Worm (Caenorhabditis elegans) whole organism, midembryonic: ENCODE data around the gene che-12.

Source experiments
- T22C8.4 ChIP-seq: fragments of 200-800 bp; sonication (Bioruptor generic); IDR thresholded peaks from 2 replicates; pipeline ENCODE4 v1.3.6; 2022; ENCODE audit warnings: missing genetic modification characterization, missing compliant biosample characterization
- cog-1 ChIP-seq: sonication (generic microtip); optimal IDR thresholded peaks from 2 replicates; lab custom pipeline; 2016; ENCODE audit warnings: missing genetic modification characterization, missing compliant biosample characterization
- flt-1 ChIP-seq: fragments of 200-800 bp; sonication (Bioruptor generic); IDR thresholded peaks from 2 replicates; pipeline ENCODE4 v1.3.6; 2022; ENCODE audit warnings: missing genetic modification characterization, missing compliant biosample characterization
- klf-2 ChIP-seq: fragments of 200-800 bp; sonication (Bioruptor generic); conservative IDR thresholded peaks from 2 replicates; pipeline ENCODE4 v1.3.6; 2022; ENCODE audit warnings: missing genetic modification reagents, missing genetic modification characterization, missing compliant biosample characterization
- med-1 ChIP-seq: sonication (generic microtip); optimal IDR thresholded peaks from 2 replicates; lab custom pipeline; 2017; ENCODE audit warnings: missing genetic modification characterization, mild to moderate bottlenecking, missing compliant biosample characterization, antibody characterized with exemption, missing genetic modification reagents; ENCODE audit not compliant: insufficient read depth
- ref-1 ChIP-seq: fragments of 200-800 bp; sonication (Bioruptor generic); conservative IDR thresholded peaks from 2 replicates; pipeline ENCODE4 v1.3.6; 2022; ENCODE audit warnings: missing genetic modification reagents, missing genetic modification characterization, missing compliant biosample characterization
- tab-1 ChIP-seq: fragments of 200-800 bp; sonication (Bioruptor generic); IDR thresholded peaks from 2 replicates; pipeline ENCODE4 v1.3.6; 2022; ENCODE audit warnings: missing genetic modification characterization, missing compliant biosample characterization
- ztf-23 ChIP-seq: fragments of 200-800 bp; sonication (Bioruptor generic); IDR thresholded peaks from 2 replicates; pipeline ENCODE4 v1.3.6; 2022; ENCODE audit warnings: missing genetic modification reagents, missing genetic modification characterization, missing compliant biosample characterization

DNA sequence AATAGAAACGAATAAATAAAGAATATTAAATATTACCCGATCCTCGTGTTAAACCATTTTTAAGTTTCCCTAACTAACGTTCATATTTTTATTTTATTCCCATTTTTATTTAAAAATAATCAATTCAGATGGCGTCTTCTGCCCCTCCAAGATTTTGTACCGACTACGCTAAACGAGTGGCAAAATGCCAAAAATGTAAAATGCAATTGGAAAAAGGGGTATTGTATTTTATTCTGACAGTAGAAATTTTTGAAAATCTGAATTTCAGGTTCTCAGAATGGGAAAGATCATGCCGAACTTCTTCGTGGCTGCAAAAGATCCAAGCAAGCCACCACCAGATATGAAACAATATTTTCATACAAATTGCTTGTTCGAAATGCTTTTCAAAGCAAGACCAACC lies 35.7 kb upstream of the che-12 start, which contains the start of gene K07C5.3:
- TF ChIP-seq ztf-23 (no peak), T22C8.4 (GFP tag; lab: Robert Waterston, UW) (no peak), klf-2 (no peak), flt-1 (GFP tag; lab: Robert Waterston, UW) (no peak), tab-1 (GFP tag; lab: Robert Waterston, UW) (no peak), ref-1 (GFP tag; lab: Robert Waterston, UW) (no peak), med-1 (GFP tag; lab: Kevin White, UChicago) (no peak), cog-1 (tag; lab: Kevin White, UChicago) (no peak)
